Worm (Caenorhabditis elegans): ENCODE data around the gene C05B5.4.

Gene C05B5.4

ce11 chrIII:9950244-9950643, 43.4 kb upstream of the C05B5.4 start, which contains the start of gene K03H1.13:
Gene K03H1.13 (minus strand): TSS chrIII:9950344.
- TF ChIP-seq ztf-3 (GFP tag; optimal IDR thresholded peaks at IDR 0.05): no peak
- TF ChIP-seq nfya-1 (tag; optimal IDR thresholded peaks at IDR 0.05; ENCODE audit: borderline replicate concordance, insufficient read depth): no peak
- TF ChIP-seq F52B5.7 (tag; optimal IDR thresholded peaks at IDR 0.05): no peak
- peak; percentile 24; the same call in 1 of the 2 replicates for TF ChIP-seq hmg-1.2 (GFP tag; IDR thresholded peaks at IDR 0.05)
- no peak for TF ChIP-seq C06A6.2 (GFP tag; conservative IDR thresholded peaks at IDR 0.05)
- TF ChIP-seq aptf-3 (GFP tag; IDR thresholded peaks at IDR 0.05): no peak
- TF ChIP-seq pha-4 (tag; optimal IDR thresholded peaks at IDR 0.05): no peak
- TF ChIP-seq him-1 (tag; optimal IDR thresholded peaks at IDR 0.05): no peak

- TF ChIP-seq nfya-1 (tag; optimal IDR thresholded peaks at IDR 0.05; ENCODE audit: borderline replicate concordance, insufficient read depth): no peak
- TF ChIP-seq bed-2 (GFP tag; IDR thresholded peaks at IDR 0.05): no peak
- no peak for TF ChIP-seq athp-1 (tag; optimal IDR thresholded peaks at IDR 0.05)
- TF ChIP-seq ccch-3 (GFP tag; optimal IDR thresholded peaks at IDR 0.05): no peak
- TF ChIP-seq lin-26 (GFP tag; IDR thresholded peaks at IDR 0.05): no peak
- no peak for TF ChIP-seq C06A6.2 (GFP tag; conservative IDR thresholded peaks at IDR 0.05)
- TF ChIP-seq sdz-38 (tag; optimal IDR thresholded peaks at IDR 0.05): no peak
- no peak for TF ChIP-seq lin-54 (GFP tag; optimal IDR thresholded peaks at IDR 0.05)
- TF ChIP-seq efl-1 (GFP tag; optimal IDR thresholded peaks at IDR 0.05): no peak
- TF ChIP-seq F22D6.2 (tag; optimal IDR thresholded peaks at IDR 0.05): no peak
- TF ChIP-seq B0261.1 (tag; optimal IDR thresholded peaks at IDR 0.05): no peak
- TF ChIP-seq nhr-120 (GFP tag; IDR thresholded peaks at IDR 0.05): no peak
- TF ChIP-seq attf-6 (GFP tag; IDR thresholded peaks at IDR 0.05): no peak
Measured at ce11 chrIII:9951864-9952263, 41.8 kb upstream of the C05B5.4 start, which contains the start of gene K03H1.11. Gene K03H1.11 (minus strand): TSS chrIII:9951964.

- TF ChIP-seq hmg-1.2 (GFP tag; IDR thresholded peaks at IDR 0.05): peak; percentile 63; the same call in 1 of the 2 replicates
- TF ChIP-seq ceh-40 (GFP tag; IDR thresholded peaks at IDR 0.05): no peak
Measured at ce11 chrIII:9956123-9956522, 37.6 kb upstream of the C05B5.4 start, which contains the start of gene mog-1. Gene mog-1 (minus strand): TSS chrIII:9956215.

ce11 chrIII:9956665-9957401, 36.9 kb upstream of the C05B5.4 start, which contains the start of gene alx-1:
Gene alx-1 (plus strand): TSS chrIII:9957351.
- TF ChIP-seq him-1 (tag; optimal IDR thresholded peaks at IDR 0.05): no peak
- no peak for TF ChIP-seq lsy-27 (tag; optimal IDR thresholded peaks at IDR 0.05; ENCODE audit: borderline replicate concordance, insufficient read depth)
- no peak for TF ChIP-seq ceh-58 (GFP tag; IDR thresholded peaks at IDR 0.05)
- no peak for TF ChIP-seq zfh-2 (GFP tag; conservative IDR thresholded peaks at IDR 0.05)
- TF ChIP-seq Y79H2A.3 (GFP tag; conservative IDR thresholded peaks at IDR 0.05): no peak
- no peak for TF ChIP-seq Y67H2A.10 (GFP tag; conservative IDR thresholded peaks at IDR 0.05)
- no peak for TF ChIP-seq Y95B8A.8 (GFP tag; IDR thresholded peaks at IDR 0.05)
- TF ChIP-seq madf-10 (tag; optimal IDR thresholded peaks at IDR 0.05): no peak
- TF ChIP-seq F10E7.11 (tag; optimal IDR thresholded peaks at IDR 0.05): no peak
- no peak for TF ChIP-seq ztf-18 (tag; optimal IDR thresholded peaks at IDR 0.05)
- TF ChIP-seq F52B5.7 (tag; optimal IDR thresholded peaks at IDR 0.05): no peak
- TF ChIP-seq D2030.7 (GFP tag; IDR thresholded peaks at IDR 0.05): no peak
- no peak for TF ChIP-seq ztf-28 (GFP tag; IDR thresholded peaks at IDR 0.05)
- TF ChIP-seq mes-4 (tag; optimal IDR thresholded peaks at IDR 0.05): no peak
- no peak for TF ChIP-seq hmg-20 (GFP tag; IDR thresholded peaks at IDR 0.05)
- TF ChIP-seq unc-62 (GFP tag; optimal IDR thresholded peaks at IDR 0.05): peak; percentile 6
- peak; percentile 97 for TF ChIP-seq cebp-1 (GFP tag; IDR thresholded peaks at IDR 0.05)
- peak; percentile 99 for TF ChIP-seq cebp-1 (tag; optimal IDR thresholded peaks at IDR 0.05)
- TF ChIP-seq somi-1 (GFP tag; optimal IDR thresholded peaks at IDR 0.05): no peak
- TF ChIP-seq snpc-4 (GFP tag; optimal IDR thresholded peaks at IDR 0.05): no peak
- peak in 1 of 4 experiments; percentile 9 for TF ChIP-seq snpc-4 (tag; optimal IDR thresholded peaks at IDR 0.05)
- TF ChIP-seq C17E4.6 (GFP tag; IDR thresholded peaks at IDR 0.05): no peak
- no peak for TF ChIP-seq lir-1 (GFP tag; conservative IDR thresholded peaks at IDR 0.05)
- no peak for TF ChIP-seq ccch-3 (GFP tag; optimal IDR thresholded peaks at IDR 0.05)
- TF ChIP-seq C06A6.2 (GFP tag; conservative IDR thresholded peaks at IDR 0.05): no peak
- TF ChIP-seq aptf-3 (GFP tag; IDR thresholded peaks at IDR 0.05): no peak
- no peak for TF ChIP-seq B0336.3 (GFP tag; IDR thresholded peaks at IDR 0.05)
- TF ChIP-seq hlh-26 (GFP tag; conservative IDR thresholded peaks at IDR 0.05): no peak

All from whole organism, young adult.